Fruit fly (Drosophila melanogaster) whole organism: Measurements from ENCODE around the gene JTBR.

ENCODE experiments used
- CG8478 ChIP-seq: fragments of >200 bp; optimal IDR thresholded peaks from 2 replicates; lab custom pipeline; 2018; ENCODE audit warnings: inconsistent platforms
- Dll ChIP-seq: fragments of >200 bp; optimal IDR thresholded peaks from 2 replicates; lab custom pipeline; 2017
- EcR ChIP-seq, 2 experiments: fragments of >200 bp; optimal IDR thresholded peaks; 2 replicates each; lab custom pipeline; 2017; ENCODE audit warnings: missing biosample characterization in 2 of 2, missing genetic modification characterization in 2 of 2, missing genetic modification reagents in 2 of 2
- pan ChIP-seq: fragments of >200 bp; optimal IDR thresholded peaks from 2 replicates; lab custom pipeline; 2017
- psq ChIP-seq: fragments of >200 bp; optimal IDR thresholded peaks from 2 replicates; lab custom pipeline; 2017
- usp ChIP-seq: fragments of >200 bp; optimal IDR thresholded peaks from 2 replicates; lab custom pipeline; 2017; ENCODE audit warnings: missing biosample characterization, missing genetic modification characterization, mixed read lengths

The JTBR gene

DNA sequence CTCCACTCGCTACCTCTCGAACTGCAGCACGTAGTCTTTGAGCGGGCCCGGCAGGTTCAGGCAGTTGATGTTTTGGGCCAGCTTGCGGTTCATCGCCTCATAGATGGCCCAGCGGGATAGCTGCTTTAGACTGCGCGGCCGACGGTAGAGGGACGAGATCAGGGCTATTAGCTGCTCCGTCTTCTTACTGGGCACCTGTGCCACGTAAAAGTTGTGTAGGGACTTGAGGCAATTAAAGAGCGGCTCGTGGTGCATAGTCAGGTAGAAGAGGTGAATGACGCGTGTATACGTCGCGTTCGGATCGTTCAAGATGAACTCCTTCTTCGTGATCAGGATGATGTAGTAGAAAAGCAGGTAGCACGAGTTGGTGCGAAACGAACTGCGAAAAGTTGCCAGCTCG, 30.1 kb downstream of the JTBR start:
- TF ChIP-seq usp (GFP tag; lab: Kevin White, UChicago): no peak
- no peak for TF ChIP-seq Dll (lab: Kevin White, UChicago)
- no peak for TF ChIP-seq psq (lab: Kevin White, UChicago)
- TF ChIP-seq EcR (GFP tag; optimal IDR thresholded peaks at IDR 0.05; lab: Kevin White, UChicago): no peak
- no peak for TF ChIP-seq pan (lab: Kevin White, UChicago)
- no peak for TF ChIP-seq CG8478 (lab: Kevin White, UChicago)

DNA sequence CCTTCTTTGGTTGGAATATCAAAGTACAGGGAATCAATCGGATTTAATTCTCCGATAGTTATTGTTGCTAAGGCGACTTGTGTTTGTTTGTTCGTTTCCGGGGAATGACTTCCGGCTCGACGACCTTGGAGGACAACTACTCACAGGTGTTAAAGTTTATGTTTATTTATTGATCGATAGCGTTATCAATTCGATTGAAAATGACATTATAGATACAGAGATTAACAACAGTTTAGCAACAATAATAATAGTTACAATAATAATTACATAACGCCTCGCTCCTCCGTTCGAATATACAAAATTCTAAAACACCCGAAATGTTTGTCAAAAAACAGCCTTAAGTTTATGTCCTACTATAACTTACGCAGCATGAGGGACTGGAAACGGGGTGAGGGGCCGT, 31.0 kb downstream of the JTBR start, which contains the start of gene Dhc62B:
Gene Dhc62B, minus strand, starts transcription at position 101 of the 400 bp plus-strand sequence.
- TF ChIP-seq EcR (GFP tag; optimal IDR thresholded peaks at IDR 0.05; lab: Kevin White, UChicago): no peak
- no peak for TF ChIP-seq pan (lab: Kevin White, UChicago)
- no peak for TF ChIP-seq CG8478 (lab: Kevin White, UChicago)
- TF ChIP-seq Dll (lab: Kevin White, UChicago): no peak
- no peak for TF ChIP-seq usp (GFP tag; lab: Kevin White, UChicago)
- no peak for TF ChIP-seq psq (lab: Kevin White, UChicago)

DNA sequence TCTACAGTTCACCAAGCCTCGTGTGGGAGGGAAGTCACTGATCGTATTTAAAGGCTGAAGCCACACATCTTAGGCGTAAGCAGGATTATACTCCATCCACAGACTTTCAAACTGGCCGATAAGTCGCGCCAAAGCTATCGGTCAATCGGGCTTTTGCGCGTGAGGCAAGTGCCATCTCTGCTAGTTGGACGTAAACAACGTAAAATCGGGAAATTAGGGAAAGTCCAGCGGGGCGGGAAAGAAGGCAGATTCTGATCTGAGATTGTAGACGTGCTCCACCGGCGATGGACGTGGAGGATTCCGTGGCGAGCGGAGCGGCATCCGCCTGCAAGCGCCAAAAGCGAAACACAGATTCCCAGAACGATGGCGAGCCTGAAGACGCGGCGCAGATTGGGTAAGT, 46.5 kb downstream of the JTBR start, which contains the start of gene CG8001:
Gene CG8001, plus strand, starts transcription at position 17 of the 400 bp plus-strand sequence.
- TF ChIP-seq pan (lab: Kevin White, UChicago) (no peak), usp (GFP tag; lab: Kevin White, UChicago) (no peak), psq (lab: Kevin White, UChicago) (no peak), Dll (lab: Kevin White, UChicago) (no peak), CG8478 (lab: Kevin White, UChicago) (no peak), EcR (GFP tag; optimal IDR thresholded peaks at IDR 0.05; lab: Kevin White, UChicago) (no peak)

DNA sequence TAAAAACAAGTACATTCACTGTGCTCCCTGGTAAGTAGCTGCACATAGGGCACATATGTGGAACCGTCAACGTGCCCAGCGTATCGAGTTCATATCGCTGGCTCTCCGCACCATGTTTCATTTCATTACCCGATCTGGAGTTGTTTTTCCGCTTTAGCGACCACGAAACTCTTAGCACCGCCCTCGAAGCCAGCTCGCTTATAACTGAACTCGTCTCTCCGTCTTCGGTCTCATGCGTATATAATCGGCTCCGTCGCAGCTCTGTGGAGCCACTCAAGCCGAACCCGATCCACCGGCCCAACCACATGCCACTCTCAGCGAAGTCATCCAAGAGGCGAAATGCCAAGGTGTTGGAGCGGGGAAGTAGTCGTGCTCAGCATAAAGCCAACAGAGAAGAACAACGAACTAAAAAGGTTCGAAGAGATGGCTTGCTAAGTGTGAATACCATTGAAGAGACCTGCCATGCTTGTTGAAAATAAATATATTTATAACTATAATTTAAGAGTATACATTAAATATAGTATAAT, 47.1 kb downstream of the JTBR start, which contains the start of gene Cht2:
Gene Cht2, minus strand, starts transcription at position 477 of the 527 bp plus-strand sequence.
- TF ChIP-seq Dll (lab: Kevin White, UChicago): peak; percentile 63
- no peak for TF ChIP-seq pan (lab: Kevin White, UChicago)

DNA sequence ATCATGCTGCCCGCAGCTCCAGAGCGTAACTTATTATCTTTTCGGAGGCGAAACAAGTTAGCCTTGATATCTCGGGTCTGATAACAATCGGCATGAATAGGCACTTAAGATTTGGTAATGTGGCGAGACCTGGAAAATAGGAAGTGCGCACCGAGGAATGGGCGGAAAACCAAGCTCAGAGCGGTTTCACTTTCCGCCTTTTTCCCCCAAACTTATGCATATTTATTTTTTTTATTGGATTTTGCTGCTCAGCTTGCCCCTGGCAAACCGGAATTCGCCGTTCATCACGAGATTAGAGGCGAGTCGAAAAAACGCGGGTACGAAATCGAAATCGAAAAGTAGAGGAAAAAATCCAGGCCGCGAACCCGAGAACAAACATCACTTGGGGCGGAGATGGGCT, 47.7 kb downstream of the JTBR start:
- TF ChIP-seq usp (GFP tag; lab: Kevin White, UChicago): no peak
- TF ChIP-seq Dll (lab: Kevin White, UChicago): no peak
- no peak for TF ChIP-seq pan (lab: Kevin White, UChicago)
- TF ChIP-seq EcR (GFP tag; optimal IDR thresholded peaks at IDR 0.05; lab: Kevin White, UChicago): no peak
- no peak for TF ChIP-seq psq (lab: Kevin White, UChicago)
- TF ChIP-seq CG8478 (lab: Kevin White, UChicago): no peak

DNA sequence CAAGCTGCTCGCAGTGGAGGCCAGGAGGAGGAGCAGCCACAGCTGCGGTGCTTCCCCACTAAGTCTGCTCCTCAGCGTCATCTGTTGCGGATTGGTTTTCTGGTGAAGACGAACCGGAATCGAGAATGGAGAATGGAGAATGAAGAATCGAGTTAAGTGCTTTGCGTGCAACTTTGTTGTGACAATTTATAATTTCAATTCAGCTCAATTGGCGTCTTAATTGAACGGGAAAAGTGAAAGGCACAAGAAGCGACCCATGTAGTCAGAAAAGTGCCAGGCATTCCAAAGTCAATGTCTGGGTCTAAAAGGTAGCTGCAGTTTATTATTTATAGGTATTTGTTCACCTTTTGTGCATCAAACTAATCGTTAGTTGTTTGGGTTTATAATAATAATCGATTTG, 48.4 kb downstream of the JTBR start:
- no peak for TF ChIP-seq Dll (lab: Kevin White, UChicago)
- TF ChIP-seq usp (GFP tag; lab: Kevin White, UChicago): no peak
- no peak for TF ChIP-seq CG8478 (lab: Kevin White, UChicago)
- TF ChIP-seq pan (lab: Kevin White, UChicago): no peak
- no peak for TF ChIP-seq EcR (GFP tag; optimal IDR thresholded peaks at IDR 0.05; lab: Kevin White, UChicago)
- no peak for TF ChIP-seq psq (lab: Kevin White, UChicago)
